Fruit fly (Drosophila melanogaster) whole organism, prepupa: ENCODE measurements around the gene HIP-R.

Source experiments
- Blimp-1 ChIP-seq: fragments of 200-800 bp; sonication (Bioruptor generic); optimal IDR thresholded peaks from 3 replicates; lab custom pipeline; 2017; ENCODE audit warnings: missing biosample characterization, missing genetic modification characterization, mild to moderate bottlenecking, moderate library complexity, missing genetic modification reagents
- CG10631 ChIP-seq: fragments of 200-800 bp; sonication (Bioruptor generic); optimal IDR thresholded peaks from 2 replicates; lab custom pipeline; 2016; ENCODE audit warnings: missing biosample characterization, missing genetic modification characterization
- CG10669 ChIP-seq: fragments of 200-800 bp; sonication (Bioruptor generic); optimal IDR thresholded peaks from 3 replicates; lab custom pipeline; 2018; ENCODE audit warnings: missing biosample characterization, mild to moderate bottlenecking, missing genetic modification characterization, moderate library complexity
- CG11294 ChIP-seq: fragments of 200-800 bp; sonication (Bioruptor generic); IDR thresholded peaks from 2 replicates; pipeline ENCODE4 v1.3.6; 2022; ENCODE audit warnings: missing biosample characterization, missing genetic modification characterization
- CG11762 ChIP-seq: fragments of 200-800 bp; sonication (Bioruptor generic); optimal IDR thresholded peaks from 3 replicates; lab custom pipeline; 2016; ENCODE audit warnings: missing biosample characterization, missing genetic modification characterization; ENCODE audit not compliant: insufficient read depth
- CG15336 ChIP-seq: fragments of 200-800 bp; sonication (Bioruptor generic); IDR thresholded peaks from 2 replicates; pipeline ENCODE4 v1.3.6; 2022; ENCODE audit warnings: missing biosample characterization, missing genetic modification characterization
- CG16779 ChIP-seq: fragments of 200-800 bp; sonication (Bioruptor generic); optimal IDR thresholded peaks from 3 replicates; lab custom pipeline; 2017; ENCODE audit warnings: missing biosample characterization, mild to moderate bottlenecking, missing genetic modification characterization
- CG31627 ChIP-seq: fragments of 200-800 bp; sonication (Bioruptor generic); optimal IDR thresholded peaks from 3 replicates; lab custom pipeline; 2016; ENCODE audit warnings: missing biosample characterization, missing genetic modification characterization
- CG32006 ChIP-seq: fragments of 200-800 bp; sonication (Bioruptor generic); optimal IDR thresholded peaks from 3 replicates; lab custom pipeline; 2017; ENCODE audit warnings: missing biosample characterization, mild to moderate bottlenecking, missing genetic modification characterization
- CG34406 ChIP-seq: fragments of 200-800 bp; sonication (Bioruptor generic); optimal IDR thresholded peaks from 3 replicates; lab custom pipeline; 2016; ENCODE audit warnings: missing biosample characterization, missing genetic modification characterization
- CG3919 ChIP-seq: fragments of 200-800 bp; sonication (Bioruptor generic); optimal IDR thresholded peaks from 3 replicates; lab custom pipeline; 2016; ENCODE audit warnings: missing biosample characterization, missing genetic modification characterization
- CG6163 ChIP-seq: fragments of 200-800 bp; sonication (Bioruptor generic); IDR thresholded peaks from 3 replicates; pipeline ENCODE4 v1.3.6; 2022; ENCODE audit warnings: missing biosample characterization, missing genetic modification characterization
- CG6276 ChIP-seq: fragments of 200-800 bp; sonication (Bioruptor generic); optimal IDR thresholded peaks from 2 replicates; lab custom pipeline; 2017; ENCODE audit warnings: missing biosample characterization, mild to moderate bottlenecking, missing genetic modification characterization
- CG6792 ChIP-seq: fragments of 200-800 bp; sonication (Bioruptor generic); optimal IDR thresholded peaks from 3 replicates; lab custom pipeline; 2016; ENCODE audit warnings: missing biosample characterization, missing genetic modification characterization
- CG6808 ChIP-seq: fragments of 200-800 bp; sonication (Bioruptor generic); optimal IDR thresholded peaks from 3 replicates; lab custom pipeline; 2017; ENCODE audit warnings: missing biosample characterization, missing genetic modification characterization, mild to moderate bottlenecking, moderate library complexity, missing genetic modification reagents
- CG6854 ChIP-seq: fragments of 200-800 bp; sonication (Bioruptor generic); optimal IDR thresholded peaks from 2 replicates; lab custom pipeline; 2017; ENCODE audit warnings: missing biosample characterization, mild to moderate bottlenecking, missing genetic modification characterization
- CG7368 ChIP-seq: fragments of 200-800 bp; sonication (Bioruptor generic); optimal IDR thresholded peaks from 3 replicates; lab custom pipeline; 2016; ENCODE audit warnings: missing biosample characterization, missing genetic modification characterization
- CG8319 ChIP-seq: fragments of 200-800 bp; sonication (Bioruptor generic); optimal IDR thresholded peaks from 3 replicates; lab custom pipeline; 2016; ENCODE audit warnings: missing biosample characterization, missing genetic modification characterization
- CG9139 ChIP-seq: fragments of 200-800 bp; sonication (Bioruptor generic); optimal IDR thresholded peaks from 3 replicates; lab custom pipeline; 2017; ENCODE audit warnings: missing biosample characterization, mild to moderate bottlenecking, missing genetic modification characterization
- Eip75B ChIP-seq: fragments of 200-800 bp; sonication (Bioruptor generic); optimal IDR thresholded peaks from 3 replicates; lab custom pipeline; 2016; ENCODE audit warnings: missing biosample characterization, missing genetic modification characterization
- Eip78C ChIP-seq: fragments of 200-800 bp; sonication (Bioruptor generic); peaks from one replicate; lab custom pipeline; 2016; ENCODE audit warnings: missing biosample characterization, missing genetic modification characterization
- Eip93F ChIP-seq: fragments of 200-800 bp; sonication (Bioruptor generic); optimal IDR thresholded peaks from 2 replicates; lab custom pipeline; 2016; ENCODE audit warnings: missing biosample characterization, mild to moderate bottlenecking, missing genetic modification characterization
- Ets21C ChIP-seq: fragments of 200-800 bp; sonication (Bioruptor generic); optimal IDR thresholded peaks from 3 replicates; lab custom pipeline; 2016; ENCODE audit warnings: missing biosample characterization, missing genetic modification characterization
- Ets96B ChIP-seq: fragments of 200-800 bp; optimal IDR thresholded peaks from 2 replicates; lab custom pipeline; 2019; ENCODE audit warnings: missing biosample characterization, mild to moderate bottlenecking, missing genetic modification characterization, moderate library complexity
- Hr39 ChIP-seq: fragments of 200-800 bp; sonication (Bioruptor generic); optimal IDR thresholded peaks from 2 replicates; lab custom pipeline; 2016; ENCODE audit warnings: missing biosample characterization, missing genetic modification characterization
- Hr4 ChIP-seq: fragments of 200-800 bp; sonication (Bioruptor generic); optimal IDR thresholded peaks from 3 replicates; lab custom pipeline; 2016; ENCODE audit warnings: missing biosample characterization, missing genetic modification characterization
- Lpt ChIP-seq: fragments of 200-800 bp; sonication (Bioruptor generic); optimal IDR thresholded peaks from 3 replicates; lab custom pipeline; 2016; ENCODE audit warnings: missing biosample characterization, missing genetic modification characterization
- Met ChIP-seq: fragments of 200-800 bp; sonication (Bioruptor generic); optimal IDR thresholded peaks from 3 replicates; lab custom pipeline; 2016; ENCODE audit warnings: missing biosample characterization, missing genetic modification characterization
- OdsH ChIP-seq: fragments of 200-800 bp; sonication (Bioruptor generic); optimal IDR thresholded peaks from 3 replicates; lab custom pipeline; 2016; ENCODE audit warnings: missing biosample characterization, missing genetic modification characterization
- Sox102F ChIP-seq: fragments of 200-800 bp; sonication (Bioruptor generic); optimal IDR thresholded peaks from 2 replicates; lab custom pipeline; 2016; ENCODE audit warnings: missing biosample characterization, mild to moderate bottlenecking, missing genetic modification characterization
- acj6 ChIP-seq: fragments of 200-800 bp; sonication (Bioruptor generic); optimal IDR thresholded peaks from 3 replicates; lab custom pipeline; 2016; ENCODE audit warnings: missing biosample characterization, missing genetic modification characterization
- cyc ChIP-seq: fragments of 200-800 bp; sonication (Bioruptor generic); optimal IDR thresholded peaks from 3 replicates; lab custom pipeline; 2016; ENCODE audit warnings: missing biosample characterization, missing genetic modification characterization
- dac ChIP-seq: fragments of 200-800 bp; sonication (Bioruptor generic); optimal IDR thresholded peaks from 2 replicates; lab custom pipeline; 2017; ENCODE audit warnings: missing biosample characterization, mild to moderate bottlenecking, missing genetic modification characterization
- dsx ChIP-seq: fragments of 200-800 bp; optimal IDR thresholded peaks from 3 replicates; lab custom pipeline; 2019; ENCODE audit warnings: missing biosample characterization, mild to moderate bottlenecking, missing genetic modification characterization, moderate library complexity; ENCODE audit not compliant: poor library complexity, severe bottlenecking
- eg ChIP-seq: fragments of 200-800 bp; sonication (Bioruptor generic); IDR thresholded peaks from 3 replicates; pipeline ENCODE4 v1.3.6; 2022; ENCODE audit warnings: missing biosample characterization, missing genetic modification characterization
- esn ChIP-seq: fragments of 200-800 bp; sonication (Bioruptor generic); optimal IDR thresholded peaks from 2 replicates; lab custom pipeline; 2016; ENCODE audit warnings: missing biosample characterization, mild to moderate bottlenecking, missing genetic modification characterization, moderate library complexity
- fd59A ChIP-seq: fragments of 200-800 bp; sonication (Bioruptor generic); optimal IDR thresholded peaks from 2 replicates; lab custom pipeline; 2017; ENCODE audit warnings: missing biosample characterization, mild to moderate bottlenecking, missing genetic modification characterization, missing genetic modification reagents
- fd85E ChIP-seq: fragments of 200-800 bp; sonication (Bioruptor generic); optimal IDR thresholded peaks from 3 replicates; lab custom pipeline; 2016; ENCODE audit warnings: missing biosample characterization, missing genetic modification characterization
- fkh ChIP-seq: fragments of 200-800 bp; sonication (Bioruptor generic); optimal IDR thresholded peaks from 3 replicates; lab custom pipeline; 2017; ENCODE audit warnings: missing biosample characterization, mild to moderate bottlenecking, missing genetic modification characterization, moderate library complexity
- lz ChIP-seq: fragments of 200-800 bp; sonication (Bioruptor generic); optimal IDR thresholded peaks from 3 replicates; lab custom pipeline; 2016; ENCODE audit warnings: missing biosample characterization, missing genetic modification characterization
- net ChIP-seq: fragments of 200-800 bp; sonication (Bioruptor generic); optimal IDR thresholded peaks from 3 replicates; lab custom pipeline; 2016; ENCODE audit warnings: missing biosample characterization, missing genetic modification characterization
- salr ChIP-seq, 2 experiments: fragments of 200-800 bp; sonication (Bioruptor generic); optimal IDR thresholded peaks; 3 replicates each; lab custom pipeline; 2016 to 2018; ENCODE audit warnings: missing biosample characterization in 2 of 2, missing genetic modification characterization in 2 of 2, mild to moderate bottlenecking in 1 of 2
- spab ChIP-seq: fragments of 200-800 bp; sonication (Bioruptor generic); optimal IDR thresholded peaks from 2 replicates; lab custom pipeline; 2017; ENCODE audit warnings: missing biosample characterization, mild to moderate bottlenecking, missing genetic modification characterization, missing genetic modification reagents
- topi ChIP-seq: fragments of 200-800 bp; sonication (Bioruptor generic); optimal IDR thresholded peaks from 3 replicates; lab custom pipeline; 2016; ENCODE audit warnings: missing biosample characterization, missing genetic modification characterization

The HIP-R gene

dm6 chrX:3777236-3777635 is 12.5 kb upstream of the HIP-R start (continued):
- TF ChIP-seq Eip75B (GFP tag; lab: Kevin White, UChicago) (peak; percentile 64), Hr39 (GFP tag; lab: Kevin White, UChicago) (no peak), dsx (GFP tag; lab: Kevin White, UChicago) (peak; percentile 73), cyc (no peak), dac (GFP tag; lab: Kevin White, UChicago) (peak; percentile 18), CG10631 (GFP tag; lab: Kevin White, UChicago) (peak; percentile 10), CG6808 (GFP tag; lab: Kevin White, UChicago) (peak; percentile 74), CG11294 (peak; percentile 24; the same call in 1 of the 2 replicates), esn (GFP tag; lab: Kevin White, UChicago) (peak; percentile 28), Eip93F (GFP tag; lab: Kevin White, UChicago) (no peak), fkh (GFP tag; lab: Kevin White, UChicago) (peak; percentile 99), Blimp-1 (GFP tag; lab: Kevin White, UChicago) (peak; percentile 60), CG6854 (GFP tag; lab: Kevin White, UChicago) (peak; percentile 72), Met (GFP tag; lab: Kevin White, UChicago) (peak; percentile 61), CG7368 (peak; percentile 17), CG10669 (GFP tag; lab: Kevin White, UChicago) (peak; percentile 52), CG32006 (GFP tag; lab: Kevin White, UChicago) (peak; percentile 49), CG15336 (GFP tag; lab: Robert Waterston, UW) (peak; percentile 69), fd59A (GFP tag; lab: Kevin White, UChicago) (peak; percentile 53), OdsH (peak; percentile 22), Ets96B (tag; lab: Kevin White, UChicago) (peak; percentile 75), CG8319 (GFP tag; lab: Kevin White, UChicago) (no peak), CG3919 (peak; percentile 35), CG31627 (GFP tag; lab: Kevin White, UChicago) (no peak)

- peak; percentile 78 for TF ChIP-seq Lpt (GFP tag; lab: Kevin White, UChicago)
- TF ChIP-seq spab (GFP tag; lab: Kevin White, UChicago), result peak; percentile 82
- no peak for TF ChIP-seq acj6 (GFP tag; lab: Kevin White, UChicago)
- peak; percentile 71 for TF ChIP-seq CG15336 (GFP tag; lab: Robert Waterston, UW)
- peak; percentile 59 for TF ChIP-seq Eip78C (GFP tag; lab: Kevin White, UChicago)
- peak; percentile 78 for TF ChIP-seq CG6854 (GFP tag; lab: Kevin White, UChicago)
- peak; percentile 39 for TF ChIP-seq fd59A (GFP tag; lab: Kevin White, UChicago)
- TF ChIP-seq OdsH, result no peak
- peak; percentile 63 for TF ChIP-seq net (GFP tag; lab: Kevin White, UChicago)
- peak; percentile 10 for TF ChIP-seq CG6792 (GFP tag; lab: Kevin White, UChicago)
- peak; percentile 77 for TF ChIP-seq dsx (GFP tag; lab: Kevin White, UChicago)
- no peak for TF ChIP-seq Hr4 (GFP tag; lab: Kevin White, UChicago)
- TF ChIP-seq dac (GFP tag; lab: Kevin White, UChicago), result peak; percentile 40
- peak; percentile 95 for TF ChIP-seq CG9139 (GFP tag; lab: Kevin White, UChicago)
- TF ChIP-seq CG6276, result peak; percentile 63
- no peak for TF ChIP-seq Sox102F (GFP tag; lab: Kevin White, UChicago)
- peak; percentile 92 for TF ChIP-seq CG6808 (GFP tag; lab: Kevin White, UChicago)
- TF ChIP-seq lz (GFP tag; lab: Kevin White, UChicago), result no peak
- TF ChIP-seq topi (GFP tag; lab: Kevin White, UChicago), result no peak
- peak; percentile 69 for TF ChIP-seq CG10669 (GFP tag; lab: Kevin White, UChicago)
- TF ChIP-seq CG31627 (GFP tag; lab: Kevin White, UChicago), result no peak
- TF ChIP-seq eg (GFP tag; lab: Robert Waterston, UW), result peak; percentile 75; the same call in 2 of the 3 replicates
- TF ChIP-seq CG6163 (GFP tag; lab: Robert Waterston, UW), result peak; percentile 85
- peak in 1 of 2 experiments; percentile 71 for TF ChIP-seq salr (GFP tag; optimal IDR thresholded peaks at IDR 0.05; lab: Kevin White, UChicago)
- peak; percentile 96 for TF ChIP-seq Blimp-1 (GFP tag; lab: Kevin White, UChicago)
- TF ChIP-seq CG16779 (tag; lab: Kevin White, UChicago), result peak; percentile 84
- TF ChIP-seq fkh (GFP tag; lab: Kevin White, UChicago), result peak; percentile 11
- peak; percentile 38 for TF ChIP-seq CG11762 (GFP tag; lab: Kevin White, UChicago)
- peak; percentile 1 for TF ChIP-seq CG34406 (GFP tag; lab: Kevin White, UChicago)
- no peak for TF ChIP-seq CG8319 (GFP tag; lab: Kevin White, UChicago)
- TF ChIP-seq Ets96B (tag; lab: Kevin White, UChicago), result peak; percentile 66
- TF ChIP-seq CG3919, result peak; percentile 10
- TF ChIP-seq fd85E, result peak; percentile 31
- no peak for TF ChIP-seq Ets21C (GFP tag; lab: Kevin White, UChicago)
- no peak for TF ChIP-seq CG10631 (GFP tag; lab: Kevin White, UChicago)
- TF ChIP-seq Eip93F (GFP tag; lab: Kevin White, UChicago), result peak; percentile 93
- TF ChIP-seq Eip75B (GFP tag; lab: Kevin White, UChicago), result peak; percentile 55
Measured at dm6 chrX:3778135-3778951, 11.4 kb upstream of the HIP-R start.
